Fruit fly (Drosophila melanogaster) S2 (cell line): Measurements from ENCODE around the gene CG11842.

Experiments used
- CG8478 ChIP-seq: fragments of >200 bp; optimal IDR thresholded peaks from 2 replicates; lab custom pipeline; 2018
- CTCF ChIP-seq, 2 experiments: fragments of >200 bp; optimal IDR thresholded peaks; 2 replicates each; lab custom pipeline; 2018

- no peak for TF ChIP-seq CTCF (optimal IDR thresholded peaks at IDR 0.05; lab: Kevin White, UChicago)
- no peak for TF ChIP-seq CG8478 (lab: Kevin White, UChicago)
These were observed 3.3 kb upstream of the CG11842 start, which contains the start of gene CG11837 for dm6 chr3R:29049055-29049722.
